Fruit fly (Drosophila melanogaster): ENCODE results near the gene CG7215.

CG7215 gene

dm6 chr3R:18167416-18168237 lies 554 bp upstream of the CG7215 start, which contains the start of gene wrd (continued):
- no peak for TF ChIP-seq Mrtf (GFP tag; IDR thresholded peaks at IDR 0.05)
- no peak for TF ChIP-seq CG17186 (GFP tag; optimal IDR thresholded peaks at IDR 0.05)
- TF ChIP-seq Hr3 (GFP tag; optimal IDR thresholded peaks at IDR 0.05) = peak; percentile 28
- TF ChIP-seq nerfin-2 (GFP tag; IDR thresholded peaks at IDR 0.05; ENCODE audit: partially characterized antibody) = no peak
- no peak for TF ChIP-seq pan (optimal IDR thresholded peaks at IDR 0.05)
- peak in 1 of 2 experiments; percentile 9 for TF ChIP-seq pan (GFP tag; optimal IDR thresholded peaks at IDR 0.05 in 1 of 2, IDR thresholded peaks at IDR 0.05 in 1 of 2)
- TF ChIP-seq sc (optimal IDR thresholded peaks at IDR 0.05) = no peak
- TF ChIP-seq sc (GFP tag; optimal IDR thresholded peaks at IDR 0.05) = no peak
- TF ChIP-seq Sox100B (GFP tag; optimal IDR thresholded peaks at IDR 0.05) = peak; percentile 48
- TF ChIP-seq MBD-R2 (GFP tag; IDR thresholded peaks at IDR 0.05) = no peak
- TF ChIP-seq Atf3 (GFP tag; optimal IDR thresholded peaks at IDR 0.05) = no peak
- no peak for TF ChIP-seq disco-r (GFP tag; optimal IDR thresholded peaks at IDR 0.05)
- TF ChIP-seq E2f1 (GFP tag; IDR thresholded peaks at IDR 0.05) = no peak
- TF ChIP-seq trh (GFP tag; optimal IDR thresholded peaks at IDR 0.05) = no peak
- no peak for TF ChIP-seq odd (GFP tag; optimal IDR thresholded peaks at IDR 0.05)
- no peak for TF ChIP-seq NC2α (GFP tag; optimal IDR thresholded peaks at IDR 0.05)
- TF ChIP-seq CG11093 (GFP tag; IDR thresholded peaks at IDR 0.05) = no peak
- TF ChIP-seq maf-S (GFP tag; optimal IDR thresholded peaks at IDR 0.05) = no peak
- no peak for TF ChIP-seq sqz (GFP tag; optimal IDR thresholded peaks at IDR 0.05)
- no peak for TF ChIP-seq danr (GFP tag; IDR thresholded peaks at IDR 0.05)
- TF ChIP-seq Side (GFP tag; optimal IDR thresholded peaks at IDR 0.05) = no peak
- peak; percentile 53 for TF ChIP-seq CG15479 (GFP tag; optimal IDR thresholded peaks at IDR 0.05)
- TF ChIP-seq grau (tag; optimal IDR thresholded peaks at IDR 0.05) = peak; percentile 33
- no peak for TF ChIP-seq B-H1 (GFP tag; IDR thresholded peaks at IDR 0.05)
- TF ChIP-seq Ravus (GFP tag; IDR thresholded peaks at IDR 0.05) = no peak
- TF ChIP-seq bsh (GFP tag; optimal IDR thresholded peaks at IDR 0.05) = no peak
- peak; percentile 41 for TF ChIP-seq CG13424 (tag; optimal IDR thresholded peaks at IDR 0.05)
- TF ChIP-seq CG17361 (GFP tag; IDR thresholded peaks at IDR 0.05) = peak; percentile 77
- TF ChIP-seq CG11085 (GFP tag; IDR thresholded peaks at IDR 0.05) = no peak
- no peak for TF ChIP-seq mld (GFP tag; IDR thresholded peaks at IDR 0.05; ENCODE audit: partially characterized antibody)
- TF ChIP-seq ap (GFP tag; IDR thresholded peaks at IDR 0.05) = no peak
- no peak for TF ChIP-seq hth (optimal IDR thresholded peaks at IDR 0.05)
- no peak for TF ChIP-seq CG1832 (GFP tag; optimal IDR thresholded peaks at IDR 0.05)
- TF ChIP-seq Oaz (GFP tag; IDR thresholded peaks at IDR 0.05) = no peak
- TF ChIP-seq CG17802 (tag; optimal IDR thresholded peaks at IDR 0.05) = no peak
- TF ChIP-seq Camta (GFP tag; optimal IDR thresholded peaks at IDR 0.05) = no peak
- no peak for TF ChIP-seq CG9876 (GFP tag; optimal IDR thresholded peaks at IDR 0.05)
- no peak for TF ChIP-seq knrl (GFP tag; IDR thresholded peaks at IDR 0.05; ENCODE audit: partially characterized antibody)
- no peak for TF ChIP-seq Antp (GFP tag; optimal IDR thresholded peaks at IDR 0.05)
- TF ChIP-seq HmgZ (tag; optimal IDR thresholded peaks at IDR 0.05) = peak; percentile 4
- no peak for TF ChIP-seq fu2 (GFP tag; optimal IDR thresholded peaks at IDR 0.05)
- 0 out of 2 replicates have a peak, but pooled peaks have one; percentile 7 for TF ChIP-seq CG32532 (GFP tag; IDR thresholded peaks at IDR 0.05)
- TF ChIP-seq ac (GFP tag; optimal IDR thresholded peaks at IDR 0.05) = no peak
- TF ChIP-seq CG9437 (GFP tag; optimal IDR thresholded peaks at IDR 0.05) = no peak
- no peak for TF ChIP-seq CG15601 (tag; optimal IDR thresholded peaks at IDR 0.05)
- no peak for TF ChIP-seq CG2129 (GFP tag; IDR thresholded peaks at IDR 0.05; ENCODE audit: partially characterized antibody)
- peak; percentile 51; the same call in 1 of the 4 replicates for TF ChIP-seq Gug (GFP tag; IDR thresholded peaks at IDR 0.05)
- TF ChIP-seq her (GFP tag; optimal IDR thresholded peaks at IDR 0.05) = no peak
- no peak for TF ChIP-seq CG9609 (GFP tag; optimal IDR thresholded peaks at IDR 0.05)
- no peak for TF ChIP-seq ham (GFP tag; IDR thresholded peaks at IDR 0.05)
- TF ChIP-seq slou (GFP tag; optimal IDR thresholded peaks at IDR 0.05) = no peak
